Fruit fly (Drosophila melanogaster): ENCODE results near the gene CG43339.

Gene CG43339

dm6 chr2L:18652663-18653327 is 20.3 kb downstream of the CG43339 start, which contains the start of gene Cyp310a1:
TSS of gene Cyp310a1 (minus strand) at chr2L:18653010.
- TF ChIP-seq CG8478 (optimal IDR thresholded peaks at IDR 0.05) (no peak), CTCF (optimal IDR thresholded peaks at IDR 0.05) (no peak)

dm6 chr2L:18647857-18648652 is 25.0 kb downstream of the CG43339 start:
- TF ChIP-seq CG8478 (optimal IDR thresholded peaks at IDR 0.05) (no peak), CTCF (optimal IDR thresholded peaks at IDR 0.05) (no peak)

dm6 chr2L:18645468-18645867 is 27.6 kb downstream of the CG43339 start:
- TF ChIP-seq CG8478 (optimal IDR thresholded peaks at IDR 0.05): no peak
- TF ChIP-seq CTCF (optimal IDR thresholded peaks at IDR 0.05): no peak

dm6 chr2L:18641087-18641486 is 32.0 kb downstream of the CG43339 start:
- no peak for TF ChIP-seq CG8478 (optimal IDR thresholded peaks at IDR 0.05)
- TF ChIP-seq CTCF (optimal IDR thresholded peaks at IDR 0.05): no peak

- no peak for TF ChIP-seq CG8478 (optimal IDR thresholded peaks at IDR 0.05)
- TF ChIP-seq CTCF (optimal IDR thresholded peaks at IDR 0.05): no peak
These were observed 34.1 kb downstream of the CG43339 start for dm6 chr2L:18638945-18639344.

- no peak for TF ChIP-seq CTCF (optimal IDR thresholded peaks at IDR 0.05)
These were observed 40.7 kb downstream of the CG43339 start for dm6 chr2L:18632389-18632788.

dm6 chr2L:18630611-18631221 is 42.4 kb downstream of the CG43339 start:
- TF ChIP-seq CG8478 (optimal IDR thresholded peaks at IDR 0.05) (no peak), CTCF (optimal IDR thresholded peaks at IDR 0.05) (no peak)

- TF ChIP-seq CG8478 (optimal IDR thresholded peaks at IDR 0.05): no peak
- TF ChIP-seq CTCF (optimal IDR thresholded peaks at IDR 0.05): no peak
These were observed 43.9 kb downstream of the CG43339 start for dm6 chr2L:18629144-18629543.

dm6 chr2L:18628104-18628503 is 45.0 kb downstream of the CG43339 start:
- no peak for TF ChIP-seq CG8478 (optimal IDR thresholded peaks at IDR 0.05)
- TF ChIP-seq CTCF (optimal IDR thresholded peaks at IDR 0.05): no peak

dm6 chr2L:18626987-18627386 is 46.1 kb downstream of the CG43339 start:
- no peak for TF ChIP-seq CTCF (optimal IDR thresholded peaks at IDR 0.05)
- TF ChIP-seq CG8478 (optimal IDR thresholded peaks at IDR 0.05): no peak

- TF ChIP-seq CG8478 (optimal IDR thresholded peaks at IDR 0.05): no peak
- TF ChIP-seq CTCF (optimal IDR thresholded peaks at IDR 0.05): no peak
These were observed 47.6 kb downstream of the CG43339 start for dm6 chr2L:18625470-18625869.

- TF ChIP-seq CTCF (optimal IDR thresholded peaks at IDR 0.05) (no peak), CG8478 (optimal IDR thresholded peaks at IDR 0.05) (no peak)
These were observed 48.1 kb downstream of the CG43339 start for dm6 chr2L:18625009-18625408.

- no peak for TF ChIP-seq CTCF (optimal IDR thresholded peaks at IDR 0.05)
These were observed 48.7 kb downstream of the CG43339 start for dm6 chr2L:18624362-18624761.

dm6 chr2L:18623435-18623834 is 49.6 kb downstream of the CG43339 start:
- no peak for TF ChIP-seq CTCF (optimal IDR thresholded peaks at IDR 0.05)
- no peak for TF ChIP-seq CG8478 (optimal IDR thresholded peaks at IDR 0.05)

Measured in S2 (cell line).